Fruit fly (Drosophila melanogaster) whole organism, embryonic: ENCODE measurements around the gene CG32855.

ENCODE experiments used
- BEAF-32 ChIP-seq: fragments of 200-800 bp; sonication (Bioruptor generic); optimal IDR thresholded peaks from 3 replicates; lab custom pipeline; 2017; ENCODE audit warnings: missing biosample characterization, missing genetic modification characterization, mild to moderate bottlenecking, moderate library complexity, missing genetic modification reagents
- C15 ChIP-seq: fragments of 200-800 bp; sonication (Bioruptor generic); IDR thresholded peaks from 3 replicates; pipeline ENCODE4 v1.3.6; 2022; ENCODE audit warnings: missing biosample characterization, missing genetic modification characterization
- CG10366 ChIP-seq: fragments of 200-800 bp; sonication (Bioruptor generic); IDR thresholded peaks from 2 replicates; pipeline ENCODE4 v1.3.6; 2022; ENCODE audit warnings: missing biosample characterization, missing genetic modification characterization
- CG11247 ChIP-seq: fragments of 200-800 bp; sonication (Bioruptor generic); IDR thresholded peaks from 2 replicates; pipeline ENCODE4 v1.3.6; 2022; ENCODE audit warnings: missing biosample characterization, missing genetic modification characterization
- CG11456 ChIP-seq: fragments of 200-800 bp; sonication (Bioruptor generic); IDR thresholded peaks from 3 replicates; pipeline ENCODE4 v1.3.6; 2022; ENCODE audit warnings: missing biosample characterization, missing genetic modification characterization
- CG11696 ChIP-seq: fragments of 200-800 bp; sonication (Bioruptor generic); IDR thresholded peaks from 2 replicates; pipeline ENCODE4 v1.3.6; 2022; ENCODE audit warnings: missing biosample characterization, missing genetic modification characterization
- CG12155 ChIP-seq: fragments of 200-800 bp; sonication (Bioruptor generic); optimal IDR thresholded peaks from 3 replicates; lab custom pipeline; 2016; ENCODE audit warnings: missing biosample characterization, missing genetic modification characterization
- CG12219 ChIP-seq: fragments of 200-800 bp; sonication (Bioruptor generic); optimal IDR thresholded peaks from 3 replicates; lab custom pipeline; 2018; ENCODE audit warnings: missing biosample characterization, mild to moderate bottlenecking, missing genetic modification characterization
- CG12236 ChIP-seq: fragments of 200-800 bp; sonication (Bioruptor generic); optimal IDR thresholded peaks from 2 replicates; lab custom pipeline; 2016; ENCODE audit warnings: missing biosample characterization, missing genetic modification characterization
- CG12659 ChIP-seq: fragments of 200-800 bp; sonication (Bioruptor generic); optimal IDR thresholded peaks from 3 replicates; lab custom pipeline; 2017; ENCODE audit warnings: mild to moderate bottlenecking, missing biosample characterization, missing genetic modification reagents, missing genetic modification characterization
- CG13123 ChIP-seq: fragments of 200-800 bp; sonication (Bioruptor generic); optimal IDR thresholded peaks from 2 replicates; lab custom pipeline; 2016; ENCODE audit warnings: missing biosample characterization, missing genetic modification characterization
- CG15479 ChIP-seq: fragments of 200-800 bp; sonication (Bioruptor generic); optimal IDR thresholded peaks from 3 replicates; lab custom pipeline; 2019; ENCODE audit warnings: missing biosample characterization, mild to moderate bottlenecking, missing genetic modification characterization, moderate library complexity
- CG15514 ChIP-seq: fragments of 200-800 bp; sonication (Bioruptor generic); optimal IDR thresholded peaks from 3 replicates; lab custom pipeline; 2017; ENCODE audit warnings: missing biosample characterization, missing genetic modification characterization, mild to moderate bottlenecking, moderate library complexity, missing genetic modification reagents
- CG1602 ChIP-seq: fragments of 200-800 bp; sonication (Bioruptor generic); optimal IDR thresholded peaks from 3 replicates; lab custom pipeline; 2016; ENCODE audit warnings: missing biosample characterization, missing genetic modification characterization
- CG16863 ChIP-seq: fragments of 200-800 bp; sonication (Bioruptor generic); optimal IDR thresholded peaks from 3 replicates; lab custom pipeline; 2016; ENCODE audit warnings: missing biosample characterization, missing genetic modification characterization
- CG17568 ChIP-seq: fragments of 200-800 bp; sonication (Bioruptor generic); optimal IDR thresholded peaks from 2 replicates; lab custom pipeline; 2018; ENCODE audit warnings: missing biosample characterization, mild to moderate bottlenecking, missing genetic modification characterization, moderate library complexity
- CG17802 ChIP-seq: fragments of 200-800 bp; sonication (Bioruptor generic); optimal IDR thresholded peaks from 2 replicates; lab custom pipeline; 2018; ENCODE audit warnings: missing biosample characterization, mild to moderate bottlenecking, missing genetic modification characterization, moderate library complexity
- CG5245 ChIP-seq: fragments of 200-800 bp; sonication (Bioruptor generic); optimal IDR thresholded peaks from 3 replicates; lab custom pipeline; 2016; ENCODE audit warnings: missing biosample characterization, missing genetic modification characterization
- CG6254 ChIP-seq: fragments of 200-800 bp; sonication (Bioruptor generic); optimal IDR thresholded peaks from 3 replicates; lab custom pipeline; 2017; ENCODE audit warnings: mild to moderate bottlenecking, missing biosample characterization, missing genetic modification reagents, missing genetic modification characterization
- CG6272 ChIP-seq: fragments of 200-800 bp; sonication (Bioruptor generic); IDR thresholded peaks from 2 replicates; pipeline ENCODE4 v1.3.6; 2022; ENCODE audit warnings: missing biosample characterization, missing genetic modification characterization
- CG7271 ChIP-seq: fragments of 200-800 bp; sonication (Bioruptor generic); optimal IDR thresholded peaks from 2 replicates; lab custom pipeline; 2018; ENCODE audit warnings: missing biosample characterization, mild to moderate bottlenecking, missing genetic modification characterization, moderate library complexity
- CG7987 ChIP-seq: fragments of 200-800 bp; sonication (Bioruptor generic); optimal IDR thresholded peaks from 2 replicates; lab custom pipeline; 2018; ENCODE audit warnings: missing biosample characterization, mild to moderate bottlenecking, missing genetic modification characterization, moderate library complexity
- CG9215 ChIP-seq: fragments of 200-800 bp; sonication (Bioruptor generic); IDR thresholded peaks from 2 replicates; pipeline ENCODE4 v1.3.6; 2022; ENCODE audit warnings: missing biosample characterization, missing genetic modification characterization
- Doc3 ChIP-seq: fragments of 200-800 bp; sonication (Bioruptor generic); IDR thresholded peaks from 3 replicates; pipeline ENCODE4 v1.3.6; 2022; ENCODE audit warnings: missing biosample characterization, missing genetic modification characterization; ENCODE audit not compliant: partially characterized antibody
- E2f2 ChIP-seq: fragments of 200-800 bp; sonication (Bioruptor generic); IDR thresholded peaks from 2 replicates; pipeline ENCODE4 v1.3.6; 2022; ENCODE audit warnings: missing biosample characterization, missing genetic modification characterization
- Ets65A ChIP-seq: fragments of 200-800 bp; sonication (Bioruptor generic); peaks from one replicate; lab custom pipeline; 2016; ENCODE audit warnings: missing biosample characterization, missing genetic modification characterization
- Fer1 ChIP-seq: fragments of 200-800 bp; sonication (Bioruptor generic); optimal IDR thresholded peaks from 2 replicates; lab custom pipeline; 2017; ENCODE audit warnings: missing biosample characterization, mild to moderate bottlenecking, missing genetic modification characterization
- H15 ChIP-seq: fragments of 200-800 bp; sonication (Bioruptor generic); IDR thresholded peaks from 3 replicates; pipeline ENCODE4 v1.3.6; 2022; ENCODE audit warnings: missing biosample characterization, missing genetic modification characterization
- MTF-1 ChIP-seq: fragments of 200-800 bp; sonication (Bioruptor generic); optimal IDR thresholded peaks from 2 replicates; lab custom pipeline; 2018; ENCODE audit warnings: missing biosample characterization, mild to moderate bottlenecking, missing genetic modification characterization, borderline replicate concordance
- Mrtf ChIP-seq: fragments of 200-800 bp; sonication (Bioruptor generic); IDR thresholded peaks from 3 replicates; pipeline ENCODE4 v1.3.6; 2022; ENCODE audit warnings: missing biosample characterization, missing genetic modification characterization
- Neu2 ChIP-seq: fragments of 200-800 bp; sonication (Bioruptor generic); optimal IDR thresholded peaks from 3 replicates; lab custom pipeline; 2016; ENCODE audit warnings: missing biosample characterization, missing genetic modification characterization, borderline replicate concordance
- PHDP ChIP-seq: fragments of 200-800 bp; sonication (Bioruptor generic); optimal IDR thresholded peaks from 3 replicates; lab custom pipeline; 2018; ENCODE audit warnings: missing biosample characterization, mild to moderate bottlenecking, missing genetic modification characterization, moderate library complexity
- abd-A ChIP-seq: fragments of 200-800 bp; sonication (Bioruptor generic); optimal IDR thresholded peaks from 3 replicates; lab custom pipeline; 2019; ENCODE audit warnings: missing biosample characterization, mild to moderate bottlenecking, missing genetic modification characterization, moderate library complexity
- aop ChIP-seq: fragments of 200-800 bp; sonication (Bioruptor generic); IDR thresholded peaks from 2 replicates; pipeline ENCODE4 v1.3.6; 2022; ENCODE audit warnings: missing biosample characterization, missing genetic modification characterization
- ash1 ChIP-seq: fragments of 200-800 bp; sonication (Bioruptor generic); optimal IDR thresholded peaks from 2 replicates; lab custom pipeline; 2018; ENCODE audit warnings: missing biosample characterization, mild to moderate bottlenecking, missing genetic modification characterization
- bab2 ChIP-seq: fragments of 200-800 bp; sonication (Bioruptor generic); optimal IDR thresholded peaks from 2 replicates; lab custom pipeline; 2016; ENCODE audit warnings: missing biosample characterization, missing genetic modification characterization
- cad ChIP-seq: fragments of >200 bp; optimal IDR thresholded peaks from 2 replicates; lab custom pipeline; 2017; ENCODE audit warnings: missing biosample characterization, missing genetic modification characterization
- crc ChIP-seq: fragments of 200-800 bp; sonication (Bioruptor generic); optimal IDR thresholded peaks from 2 replicates; lab custom pipeline; 2016; ENCODE audit warnings: missing biosample characterization, missing genetic modification characterization
- disco-r ChIP-seq: fragments of 200-800 bp; sonication (Bioruptor generic); optimal IDR thresholded peaks from 2 replicates; lab custom pipeline; 2016; ENCODE audit warnings: missing biosample characterization, missing genetic modification characterization
- dysf ChIP-seq: fragments of 200-800 bp; sonication (Bioruptor generic); IDR thresholded peaks from 3 replicates; pipeline ENCODE4 v1.3.6; 2022; ENCODE audit warnings: missing biosample characterization, missing genetic modification characterization
- fru ChIP-seq: fragments of >200 bp; optimal IDR thresholded peaks from 2 replicates; lab custom pipeline; 2017
- pb ChIP-seq: fragments of 200-800 bp; sonication (Bioruptor generic); optimal IDR thresholded peaks from 3 replicates; lab custom pipeline; 2016; ENCODE audit warnings: missing biosample characterization, missing genetic modification characterization
- pnt ChIP-seq: fragments of 200-800 bp; sonication (Bioruptor generic); optimal IDR thresholded peaks from 3 replicates; lab custom pipeline; 2016; ENCODE audit warnings: missing biosample characterization, missing genetic modification characterization
- run ChIP-seq: fragments of 200-800 bp; sonication (Bioruptor generic); optimal IDR thresholded peaks from 3 replicates; lab custom pipeline; 2018; ENCODE audit warnings: missing biosample characterization, mild to moderate bottlenecking, missing genetic modification characterization
- sens ChIP-seq: fragments of 200-800 bp; sonication (Bioruptor generic); peaks from one replicate; lab custom pipeline; 2016; ENCODE audit warnings: missing biosample characterization, missing genetic modification characterization
- sna ChIP-seq: fragments of 200-800 bp; sonication (Bioruptor generic); IDR thresholded peaks from 2 replicates; pipeline ENCODE4 v1.3.6; 2022; ENCODE audit warnings: missing biosample characterization, missing genetic modification characterization; ENCODE audit not compliant: partially characterized antibody
- sr ChIP-seq: fragments of 200-800 bp; sonication (Bioruptor generic); IDR thresholded peaks from 3 replicates; pipeline ENCODE4 v1.3.6; 2022; ENCODE audit warnings: missing biosample characterization, missing genetic modification characterization
- vfl ChIP-seq: fragments of 200-800 bp; sonication (Bioruptor generic); optimal IDR thresholded peaks from 2 replicates; lab custom pipeline; 2016; ENCODE audit warnings: missing biosample characterization, missing genetic modification characterization
- vvl ChIP-seq: fragments of 200-800 bp; sonication (Bioruptor generic); IDR thresholded peaks from 2 replicates; pipeline ENCODE4 v1.3.6; 2022; ENCODE audit warnings: missing biosample characterization, missing genetic modification characterization

The CG32855 gene

DNA sequence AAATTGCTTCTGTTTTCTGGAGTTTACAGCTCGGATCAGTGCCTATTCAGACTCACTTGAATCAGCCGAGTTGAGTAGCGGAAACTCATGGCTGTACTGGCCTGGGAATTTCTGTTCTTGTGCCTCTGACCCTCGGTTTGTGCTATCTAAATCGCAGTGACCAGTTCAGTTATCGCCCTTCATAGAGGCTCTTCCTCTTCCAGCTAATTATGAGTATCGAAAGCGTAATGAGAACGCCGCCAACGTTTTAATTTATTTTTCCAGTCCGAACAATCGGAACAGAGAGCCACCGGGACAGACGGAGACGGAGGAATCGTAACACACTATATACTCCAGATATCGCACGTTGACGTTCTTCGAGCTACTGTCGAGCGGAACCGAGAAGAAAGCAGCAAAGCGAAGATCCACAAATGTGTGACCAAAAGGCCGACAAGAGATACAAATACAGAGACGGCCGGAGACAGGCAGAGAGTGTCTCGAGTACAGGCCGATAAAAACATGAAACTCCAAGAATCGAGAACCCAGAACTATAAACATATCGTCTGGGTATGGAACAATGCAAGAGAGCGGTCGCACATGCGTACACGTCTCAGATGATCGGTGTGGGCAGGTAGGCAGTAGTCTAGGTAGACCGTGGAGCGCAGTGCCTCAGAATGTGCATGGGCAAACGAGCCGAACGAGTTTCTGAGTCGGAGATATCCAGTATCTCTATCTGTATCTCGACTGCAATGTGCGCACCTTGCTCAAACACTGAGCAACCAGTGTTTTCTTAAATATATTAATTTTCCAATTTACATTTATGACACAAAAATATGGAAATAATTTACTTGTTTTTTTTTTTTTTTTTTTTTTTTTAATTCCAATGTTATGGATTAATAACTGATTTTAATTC is 8.9 kb downstream of the CG32855 start (continued):
- TF ChIP-seq Neu2 = no peak
- TF ChIP-seq Mrtf (GFP tag; lab: Robert Waterston, UW) = peak; percentile 42; the same call in 1 of the 3 replicates
- peak; percentile 66 for TF ChIP-seq CG13123 (GFP tag; lab: Kevin White, UChicago)
- no peak for TF ChIP-seq MTF-1
- TF ChIP-seq aop = no peak
- TF ChIP-seq Ets65A = peak; percentile 85
- TF ChIP-seq CG12236 (GFP tag; lab: Kevin White, UChicago) = peak; percentile 44
- peak; percentile 41 for TF ChIP-seq vfl (GFP tag; lab: Kevin White, UChicago)
- TF ChIP-seq sna (GFP tag; lab: Robert Waterston, UW) = no peak
- TF ChIP-seq PHDP (tag; lab: Kevin White, UChicago) = peak; percentile 68
- TF ChIP-seq ash1 (GFP tag; lab: Kevin White, UChicago) = no peak
- peak; percentile 78 for TF ChIP-seq H15 (GFP tag; lab: Robert Waterston, UW)
- TF ChIP-seq CG11247 (GFP tag; lab: Robert Waterston, UW) = 0 out of 2 replicates have a peak, but pooled peaks have one; percentile 38
- TF ChIP-seq E2f2 = peak; percentile 56

DNA sequence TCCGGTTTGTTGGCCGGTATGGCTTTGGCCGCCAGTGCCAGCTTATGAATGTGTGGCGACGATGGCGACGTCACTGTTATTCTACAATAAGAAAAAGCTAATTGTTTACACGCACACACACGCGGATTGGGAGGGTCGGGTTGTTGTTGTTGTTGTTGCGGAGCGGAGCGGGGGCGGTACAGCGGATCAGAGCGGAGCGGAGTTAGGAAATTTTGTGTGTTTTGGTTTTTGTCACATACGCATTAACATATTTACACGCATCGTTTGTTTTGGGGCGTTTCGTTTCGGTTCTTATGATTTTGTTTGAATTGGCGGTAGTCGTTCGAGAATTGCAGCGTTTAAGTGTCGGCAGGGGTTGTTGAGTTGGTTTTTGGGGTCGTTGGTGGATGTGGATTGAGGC is 11.5 kb downstream of the CG32855 start:
- TF ChIP-seq bab2 (GFP tag; lab: Kevin White, UChicago) = peak; percentile 48
- TF ChIP-seq Doc3 (GFP tag; lab: Robert Waterston, UW) = no peak
- TF ChIP-seq dysf (GFP tag; lab: Robert Waterston, UW) = peak; percentile 24; the same call in 1 of the 3 replicates
- no peak for TF ChIP-seq CG11456 (GFP tag; lab: Robert Waterston, UW)
- no peak for TF ChIP-seq CG17568 (GFP tag; lab: Kevin White, UChicago)
- peak; percentile 11 for TF ChIP-seq CG6254
- no peak for TF ChIP-seq CG1602
- TF ChIP-seq run (tag; lab: Kevin White, UChicago) = no peak
- TF ChIP-seq CG17802 = no peak
- peak; percentile 73 for TF ChIP-seq vvl (GFP tag; lab: Robert Waterston, UW)
- no peak for TF ChIP-seq CG5245 (GFP tag; lab: Kevin White, UChicago)
- no peak for TF ChIP-seq CG12155 (GFP tag; lab: Kevin White, UChicago)
- no peak for TF ChIP-seq pnt
- no peak for TF ChIP-seq CG6272 (GFP tag; lab: Robert Waterston, UW)
- no peak for TF ChIP-seq Ets65A
- TF ChIP-seq abd-A = no peak
- no peak for TF ChIP-seq C15 (GFP tag; lab: Robert Waterston, UW)
- no peak for TF ChIP-seq crc
- no peak for TF ChIP-seq BEAF-32 (GFP tag; lab: Kevin White, UChicago)
- no peak for TF ChIP-seq CG7271 (tag; lab: Kevin White, UChicago)
- peak; percentile 41 for TF ChIP-seq disco-r
- TF ChIP-seq CG16863 (GFP tag; lab: Kevin White, UChicago) = peak; percentile 41
- no peak for TF ChIP-seq CG7987 (GFP tag; lab: Kevin White, UChicago)
- TF ChIP-seq CG10366 (GFP tag; lab: Robert Waterston, UW) = no peak; the same call in 1 of the 2 replicates
- TF ChIP-seq sr = peak; percentile 48; the same call in 1 of the 3 replicates
- no peak for TF ChIP-seq Neu2
- TF ChIP-seq cad (GFP tag; lab: Kevin White, UChicago) = no peak
- no peak for TF ChIP-seq CG15514 (GFP tag; lab: Kevin White, UChicago)
- peak; percentile 10 for TF ChIP-seq CG12659
- 0 out of 2 replicates have a peak, but pooled peaks have one; percentile 18 for TF ChIP-seq CG11696 (GFP tag; lab: Robert Waterston, UW)
- peak; percentile 9 for TF ChIP-seq pb (GFP tag; lab: Kevin White, UChicago)
- TF ChIP-seq CG9215 (GFP tag; lab: Robert Waterston, UW) = no peak
- TF ChIP-seq CG12219 (GFP tag; lab: Kevin White, UChicago) = peak; percentile 48
- no peak for TF ChIP-seq fru (lab: Kevin White, UChicago)
- no peak for TF ChIP-seq Fer1 (GFP tag; lab: Kevin White, UChicago)
- no peak for TF ChIP-seq CG15479 (GFP tag; lab: Kevin White, UChicago)
- TF ChIP-seq sens = peak; percentile 88
